Worm (Caenorhabditis elegans): ENCODE results near the gene Y62H9A.14.

ce11 chrX:11910046-11910445 is 11.0 kb upstream of the Y62H9A.14 start, which contains the start of gene Y62H9A.15:
- no peak for TF ChIP-seq T22C8.4 (GFP tag; IDR thresholded peaks at IDR 0.05)
- no peak for TF ChIP-seq ztf-23 (GFP tag; IDR thresholded peaks at IDR 0.05)
- no peak for TF ChIP-seq ref-1 (GFP tag; conservative IDR thresholded peaks at IDR 0.05)
- no peak for TF ChIP-seq klf-2 (GFP tag; conservative IDR thresholded peaks at IDR 0.05)
- TF ChIP-seq tab-1 (GFP tag; IDR thresholded peaks at IDR 0.05): no peak
- no peak for TF ChIP-seq ztf-29 (GFP tag; IDR thresholded peaks at IDR 0.05)
- no peak for TF ChIP-seq flt-1 (GFP tag; IDR thresholded peaks at IDR 0.05)

All from whole organism, midembryonic.